Worm (Caenorhabditis elegans) whole organism, L3 larva: ENCODE data around the gene K03A11.4.
A peak's percentile ranks its signal among the peaks of the same experiment; 100 is the strongest.

Experiments
- R02D3.7 ChIP-seq: fragments of 150-350 bp; optimal IDR thresholded peaks from 2 replicates; lab custom pipeline; 2014; ENCODE audit warnings: missing biosample characterization, missing genetic modification characterization
- ZK546.5 ChIP-seq: sonication (generic microtip); optimal IDR thresholded peaks from 2 replicates; lab custom pipeline; 2017; ENCODE audit warnings: missing biosample characterization, missing genetic modification characterization
- aly-2 ChIP-seq: fragments of 150-350 bp; optimal IDR thresholded peaks from 2 replicates; lab custom pipeline; 2014; ENCODE audit warnings: missing biosample characterization, missing genetic modification characterization
- ama-1 ChIP-seq: fragments of 150-350 bp; optimal IDR thresholded peaks from 2 replicates; lab custom pipeline; 2018
- ceh-16 ChIP-seq: sonication (generic microtip); optimal IDR thresholded peaks from 2 replicates; lab custom pipeline; 2017; ENCODE audit warnings: missing biosample characterization, missing genetic modification characterization
- ceh-82 ChIP-seq: fragments of 150-350 bp; optimal IDR thresholded peaks from 2 replicates; lab custom pipeline; 2014; ENCODE audit warnings: missing biosample characterization, missing genetic modification characterization
- ceh-9 ChIP-seq: sonication (generic microtip); optimal IDR thresholded peaks from 2 replicates; lab custom pipeline; 2018; ENCODE audit warnings: missing biosample characterization, missing genetic modification characterization
- egl-27 ChIP-seq: sonication (generic microtip); optimal IDR thresholded peaks from 4 replicates; lab custom pipeline; 2017; ENCODE audit warnings: missing biosample characterization, missing genetic modification reagents, missing genetic modification characterization
- egl-5 ChIP-seq: fragments of 150-350 bp; optimal IDR thresholded peaks from 2 replicates; lab custom pipeline; 2017; ENCODE audit warnings: missing biosample characterization, missing genetic modification reagents, missing genetic modification characterization, inconsistent platforms
- elt-2 ChIP-seq: sonication (generic microtip); optimal IDR thresholded peaks from 2 replicates; lab custom pipeline; 2016; ENCODE audit warnings: missing genetic modification reagents, mild to moderate bottlenecking, missing genetic modification characterization, missing compliant biosample characterization
- elt-3 ChIP-seq, 3 experiments: fragments of 150-350 bp in 1 of 3; sonication (generic microtip) in 2 of 3; optimal IDR thresholded peaks; 2 replicates in 2 of 3; 4 replicates in 1 of 3; lab custom pipeline; 2014 to 2017; ENCODE audit warnings: missing biosample characterization in 3 of 3, missing genetic modification characterization in 3 of 3
- fkh-10 ChIP-seq: sonication (generic microtip); optimal IDR thresholded peaks from 2 replicates; lab custom pipeline; 2017; ENCODE audit warnings: missing biosample characterization, missing genetic modification reagents, missing genetic modification characterization
- fkh-2 ChIP-seq: fragments of 150-350 bp; optimal IDR thresholded peaks from 2 replicates; lab custom pipeline; 2014; ENCODE audit warnings: missing biosample characterization, missing genetic modification reagents, missing genetic modification characterization
- fos-1 ChIP-seq: fragments of 150-350 bp; optimal IDR thresholded peaks from 2 replicates; lab custom pipeline; 2014; ENCODE audit warnings: missing biosample characterization, missing genetic modification characterization
- hmg-11 ChIP-seq: sonication (generic microtip); optimal IDR thresholded peaks from 2 replicates; lab custom pipeline; 2016; ENCODE audit warnings: missing genetic modification characterization, missing compliant biosample characterization
- jun-1 ChIP-seq: fragments of 150-350 bp; optimal IDR thresholded peaks from 2 replicates; lab custom pipeline; 2014; ENCODE audit warnings: missing biosample characterization, missing genetic modification reagents, missing genetic modification characterization
- lin-15B ChIP-seq: fragments of 150-350 bp; optimal IDR thresholded peaks from 2 replicates; lab custom pipeline; 2014; ENCODE audit warnings: missing biosample characterization, missing genetic modification characterization
- lin-39 ChIP-seq: fragments of 150-350 bp; optimal IDR thresholded peaks from 2 replicates; lab custom pipeline; 2018; ENCODE audit warnings: missing biosample characterization, missing genetic modification reagents, missing genetic modification characterization
- mml-1 ChIP-seq: fragments of 150-350 bp; sonication (generic microtip); optimal IDR thresholded peaks from 3 replicates; lab custom pipeline; 2014; ENCODE audit warnings: missing biosample characterization, missing genetic modification characterization
- nfya-1 ChIP-seq: sonication (generic microtip); optimal IDR thresholded peaks from 2 replicates; lab custom pipeline; 2017; ENCODE audit warnings: missing genetic modification characterization, mild to moderate bottlenecking, missing compliant biosample characterization, antibody characterized with exemption, moderate library complexity; ENCODE audit not compliant: insufficient read depth
- nhr-23 ChIP-seq: fragments of 150-350 bp; optimal IDR thresholded peaks from 2 replicates; lab custom pipeline; 2014; ENCODE audit warnings: missing biosample characterization, missing genetic modification reagents, missing genetic modification characterization
- nhr-237 ChIP-seq: fragments of 150-350 bp; optimal IDR thresholded peaks from 2 replicates; lab custom pipeline; 2014; ENCODE audit warnings: missing biosample characterization, missing genetic modification characterization
- nhr-25 ChIP-seq: sonication (generic microtip); optimal IDR thresholded peaks from 2 replicates; lab custom pipeline; 2017; ENCODE audit warnings: missing biosample characterization, missing genetic modification characterization
- nhr-28 ChIP-seq: fragments of 150-350 bp; optimal IDR thresholded peaks from 2 replicates; lab custom pipeline; 2014; ENCODE audit warnings: missing biosample characterization, missing genetic modification characterization
- nhr-43 ChIP-seq: sonication (generic microtip); optimal IDR thresholded peaks from 2 replicates; lab custom pipeline; 2016; ENCODE audit warnings: mild to moderate bottlenecking, missing genetic modification characterization, missing compliant biosample characterization; ENCODE audit not compliant: poor library complexity, severe bottlenecking
- nhr-67 ChIP-seq: fragments of 150-350 bp; optimal IDR thresholded peaks from 2 replicates; lab custom pipeline; 2014; ENCODE audit warnings: missing biosample characterization, missing genetic modification characterization
- nhr-76 ChIP-seq: fragments of 150-350 bp; sonication (generic microtip); optimal IDR thresholded peaks from 5 replicates; lab custom pipeline; 2014; ENCODE audit warnings: missing biosample characterization, missing genetic modification characterization
- nhr-77 ChIP-seq: fragments of 150-350 bp; optimal IDR thresholded peaks from 2 replicates; lab custom pipeline; 2014; ENCODE audit warnings: missing biosample characterization, missing genetic modification characterization
- pha-4 ChIP-seq: fragments of 150-350 bp; optimal IDR thresholded peaks from 2 replicates; lab custom pipeline; 2014; ENCODE audit warnings: missing biosample characterization, missing genetic modification reagents, missing genetic modification characterization
- skn-1 ChIP-seq: fragments of 150-350 bp; optimal IDR thresholded peaks from 2 replicates; lab custom pipeline; 2014; ENCODE audit warnings: missing biosample characterization, missing genetic modification characterization
- ztf-11 ChIP-seq: fragments of 150-350 bp; optimal IDR thresholded peaks from 2 replicates; lab custom pipeline; 2014; ENCODE audit warnings: missing biosample characterization, missing genetic modification characterization

The K03A11.4 gene

ce11 chrX:13106177-13106761 lies 28.3 kb downstream of the K03A11.4 start:
- TF ChIP-seq nhr-237 (tag; lab: Kevin White, UChicago) (no peak), ZK546.5 (tag; lab: Kevin White, UChicago) (no peak), pha-4 (tag; lab: Kevin White, UChicago) (no peak), nfya-1 (tag; lab: Kevin White, UChicago) (peak; percentile 22), lin-15B (no peak), fos-1 (tag; lab: Kevin White, UChicago) (no peak), elt-3 (tag; optimal IDR thresholded peaks at IDR 0.05; lab: Kevin White, UChicago) (no peak), mml-1 (tag; lab: Kevin White, UChicago) (no peak), elt-2 (tag; lab: Kevin White, UChicago) (peak; percentile 80), fkh-10 (GFP tag; lab: Kevin White, UChicago) (no peak), ceh-16 (no peak), jun-1 (tag; lab: Kevin White, UChicago) (peak; percentile 7), nhr-77 (tag; lab: Kevin White, UChicago) (no peak), hmg-11 (tag; lab: Kevin White, UChicago) (no peak)

ce11 chrX:13108664-13109063 lies 30.7 kb downstream of the K03A11.4 start:
- TF ChIP-seq nhr-237 (tag; lab: Kevin White, UChicago) (no peak), ama-1 (peak; percentile 94), lin-39 (tag; lab: Kevin White, UChicago) (no peak), elt-2 (tag; lab: Kevin White, UChicago) (peak; percentile 11), egl-5 (tag; lab: Kevin White, UChicago) (peak; percentile 9)
- TF ChIP-seq, all 47 proteins: peak for 3

ce11 chrX:13110004-13110403 lies 32.0 kb downstream of the K03A11.4 start:
- TF ChIP-seq nhr-67 (tag; lab: Kevin White, UChicago) (no peak), nhr-25 (peak; percentile 72), ceh-82 (no peak), fkh-10 (GFP tag; lab: Kevin White, UChicago) (no peak), nfya-1 (tag; lab: Kevin White, UChicago) (no peak)
- TF ChIP-seq, all 47 proteins: peak for 1

ce11 chrX:13112664-13113063 lies 34.7 kb downstream of the K03A11.4 start:
- TF ChIP-seq aly-2 (tag; lab: Kevin White, UChicago) (no peak), elt-3 (tag; optimal IDR thresholded peaks at IDR 0.05; lab: Kevin White, UChicago) (peak in 1 of 3 experiments; percentile 48)
- TF ChIP-seq, all 47 proteins: peak for 1

ce11 chrX:13113457-13113856 lies 35.5 kb downstream of the K03A11.4 start, which contains the start of gene F17H10.2:
Gene F17H10.2, plus strand, starts transcription at chrX:13113772.
- TF ChIP-seq nhr-25 (peak; percentile 63), skn-1 (no peak), nhr-43 (tag; lab: Kevin White, UChicago) (peak; percentile 12)
- TF ChIP-seq, all 47 proteins: peak for 2

- TF ChIP-seq ama-1 (no peak), nhr-237 (tag; lab: Kevin White, UChicago) (no peak), nhr-23 (tag; lab: Kevin White, UChicago) (no peak), R02D3.7 (tag; lab: Kevin White, UChicago) (no peak), skn-1 (no peak), lin-15B (no peak), nhr-67 (tag; lab: Kevin White, UChicago) (no peak), jun-1 (tag; lab: Kevin White, UChicago) (no peak), egl-5 (tag; lab: Kevin White, UChicago) (no peak), fkh-2 (tag; lab: Kevin White, UChicago) (no peak), nhr-28 (tag; lab: Kevin White, UChicago) (no peak), ztf-11 (tag; lab: Kevin White, UChicago) (no peak), fos-1 (tag; lab: Kevin White, UChicago) (no peak), ceh-9 (tag; lab: Kevin White, UChicago) (no peak), egl-27 (no peak), nfya-1 (tag; lab: Kevin White, UChicago) (no peak), nhr-76 (tag; lab: Kevin White, UChicago) (no peak), nhr-25 (no peak), fkh-10 (GFP tag; lab: Kevin White, UChicago) (no peak)
- TF ChIP-seq, all 47 proteins: peak for 0
These were observed 37.7 kb downstream of the K03A11.4 start for ce11 chrX:13115694-13116093.
